Worm (Caenorhabditis elegans): ENCODE measurements around the gene srh-167.

ce11 chrV:16342258-16342618 is 8.7 kb downstream of the srh-167 start, which contains the start of gene nhr-193:
- TF ChIP-seq ama-1 (optimal IDR thresholded peaks at IDR 0.05) (no peak), Y22D7AL.16 (tag; optimal IDR thresholded peaks at IDR 0.05) (no peak), ceh-30 (tag; optimal IDR thresholded peaks at IDR 0.05) (no peak), unc-86 (tag; optimal IDR thresholded peaks at IDR 0.05) (no peak), elt-2 (tag; optimal IDR thresholded peaks at IDR 0.05) (peak; percentile 22), pat-9 (tag; optimal IDR thresholded peaks at IDR 0.05) (no peak), pqm-1 (tag; optimal IDR thresholded peaks at IDR 0.05) (no peak), tbx-2 (tag; optimal IDR thresholded peaks at IDR 0.05) (no peak), nhr-232 (tag; optimal IDR thresholded peaks at IDR 0.05) (no peak), pha-2 (tag; optimal IDR thresholded peaks at IDR 0.05) (no peak), rnt-1 (tag; optimal IDR thresholded peaks at IDR 0.05) (no peak)

All from whole organism, late embryonic.